Worm (Caenorhabditis elegans): ENCODE measurements around the gene srh-95.

DNA sequence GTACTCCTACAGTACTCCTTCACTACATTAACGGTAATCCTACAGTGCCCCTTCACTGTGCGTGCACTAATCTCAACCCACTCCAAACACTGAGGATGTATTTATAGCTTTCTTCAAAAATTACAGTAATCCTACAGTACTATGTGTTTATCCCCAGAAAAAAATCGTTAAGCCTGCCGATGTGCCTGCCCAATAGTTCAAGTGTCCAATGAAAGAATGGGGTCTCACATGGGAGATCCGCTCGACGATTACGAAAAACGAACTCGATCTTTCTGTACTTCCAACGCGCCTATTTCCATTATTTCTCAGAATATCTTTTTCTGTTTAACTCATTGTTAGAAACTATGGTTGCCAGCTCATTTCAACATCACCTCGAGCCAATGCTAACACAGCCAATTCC is 11.5 kb downstream of the srh-95 start, which contains the start of gene nhr-218:
- no peak for TF ChIP-seq odd-2 (tag; optimal IDR thresholded peaks at IDR 0.05)
- no peak for TF ChIP-seq hlh-30 (tag; optimal IDR thresholded peaks at IDR 0.05; ENCODE audit: insufficient read depth)
- no peak for TF ChIP-seq pha-4 (tag; optimal IDR thresholded peaks at IDR 0.05)
- TF ChIP-seq ama-1 (optimal IDR thresholded peaks at IDR 0.05) = no peak
- no peak for TF ChIP-seq ref-2 (tag; optimal IDR thresholded peaks at IDR 0.05)
- no peak for TF ChIP-seq sox-2 (GFP tag; IDR thresholded peaks at IDR 0.05)
- TF ChIP-seq tbx-2 (tag; optimal IDR thresholded peaks at IDR 0.05) = no peak
- no peak for TF ChIP-seq rnt-1 (tag; optimal IDR thresholded peaks at IDR 0.05)
- TF ChIP-seq sox-4 (tag; optimal IDR thresholded peaks at IDR 0.05) = no peak
- no peak for TF ChIP-seq Y22D7AL.16 (tag; optimal IDR thresholded peaks at IDR 0.05)
- no peak for TF ChIP-seq ceh-45 (GFP tag; IDR thresholded peaks at IDR 0.05)

Data from whole organism, late embryonic.